Worm (Caenorhabditis elegans) whole organism, late embryonic: Measurements from ENCODE around the gene zmp-4.

Source experiments
- K09A11.1 ChIP-seq: sonication (generic microtip); optimal IDR thresholded peaks from 2 replicates; lab custom pipeline; 2017; ENCODE audit warnings: antibody characterized with exemption, mild to moderate bottlenecking, missing genetic modification characterization, missing compliant biosample characterization; ENCODE audit not compliant: insufficient read depth
- ama-1 ChIP-seq: fragments of 150-350 bp; optimal IDR thresholded peaks from 2 replicates; lab custom pipeline; 2014
- hlh-13 ChIP-seq: fragments of 200-800 bp; sonication (Bioruptor generic); optimal IDR thresholded peaks from 2 replicates; lab custom pipeline; 2018; ENCODE audit warnings: mild to moderate bottlenecking, missing genetic modification characterization, missing compliant biosample characterization
- nfya-1 ChIP-seq: sonication (generic microtip); optimal IDR thresholded peaks from 2 replicates; lab custom pipeline; 2017; ENCODE audit warnings: missing genetic modification characterization, mild to moderate bottlenecking, missing compliant biosample characterization, antibody characterized with exemption, moderate library complexity
- nhr-11 ChIP-seq: fragments of 150-350 bp; optimal IDR thresholded peaks from 2 replicates; lab custom pipeline; 2014; ENCODE audit warnings: missing biosample characterization, missing genetic modification characterization
- pat-9 ChIP-seq: fragments of 200-800 bp; sonication (Bioruptor generic); optimal IDR thresholded peaks from 2 replicates; lab custom pipeline; 2018; ENCODE audit warnings: mild to moderate bottlenecking, missing genetic modification characterization, moderate library complexity, missing compliant biosample characterization
- syd-9 ChIP-seq: sonication (generic microtip); optimal IDR thresholded peaks from 2 replicates; lab custom pipeline; 2016; ENCODE audit warnings: mild to moderate bottlenecking, missing genetic modification characterization, moderate library complexity, missing compliant biosample characterization
- unc-55 ChIP-seq: sonication (generic microtip); optimal IDR thresholded peaks from 2 replicates; lab custom pipeline; 2017; ENCODE audit warnings: missing biosample characterization, missing genetic modification reagents, missing genetic modification characterization
- unc-86 ChIP-seq: sonication (generic microtip); optimal IDR thresholded peaks from 2 replicates; lab custom pipeline; 2016; ENCODE audit warnings: missing genetic modification characterization, missing compliant biosample characterization

ce11 chrV:14899545-14899944 lies 21.9 kb downstream of the zmp-4 start, which contains the start of gene H12D21.10:
- TF ChIP-seq syd-9 (tag; lab: Kevin White, UChicago), result no peak
- TF ChIP-seq nhr-11 (tag; lab: Kevin White, UChicago), result no peak
- TF ChIP-seq unc-55 (GFP tag; lab: Kevin White, UChicago), result no peak
- no peak for TF ChIP-seq nfya-1
- TF ChIP-seq pat-9, result no peak
- no peak for TF ChIP-seq K09A11.1 (tag; lab: Kevin White, UChicago)
- no peak for TF ChIP-seq ama-1
- no peak for TF ChIP-seq hlh-13 (GFP tag; lab: Kevin White, UChicago)
- TF ChIP-seq unc-86 (tag; lab: Kevin White, UChicago), result no peak
